Fruit fly (Drosophila melanogaster) whole organism, embryonic: Measurements from ENCODE around the gene fzy.

ENCODE experiments used
- Adf1 ChIP-seq: fragments of 200-800 bp; sonication (Bioruptor generic); IDR thresholded peaks from 2 replicates; pipeline ENCODE4 v1.3.6; 2022; ENCODE audit warnings: missing biosample characterization, missing genetic modification characterization
- Antp ChIP-seq: fragments of 200-800 bp; sonication (Bioruptor generic); optimal IDR thresholded peaks from 3 replicates; lab custom pipeline; 2016; ENCODE audit warnings: missing biosample characterization, missing genetic modification characterization
- B-H1 ChIP-seq: fragments of 200-800 bp; sonication (Bioruptor generic); IDR thresholded peaks from 3 replicates; pipeline ENCODE4 v1.3.6; 2022; ENCODE audit warnings: missing biosample characterization, missing genetic modification characterization
- CG10267 ChIP-seq: fragments of 200-800 bp; sonication (Bioruptor generic); optimal IDR thresholded peaks from 2 replicates; lab custom pipeline; 2018; ENCODE audit warnings: missing biosample characterization, mild to moderate bottlenecking, missing genetic modification characterization, moderate library complexity
- CG10321 ChIP-seq: fragments of 200-800 bp; sonication (Bioruptor generic); IDR thresholded peaks from 2 replicates; pipeline ENCODE4 v1.3.6; 2022; ENCODE audit warnings: missing biosample characterization, missing genetic modification characterization
- CG11723 ChIP-seq: fragments of 200-800 bp; sonication (Bioruptor generic); optimal IDR thresholded peaks from 2 replicates; lab custom pipeline; 2017; ENCODE audit warnings: missing biosample characterization, mild to moderate bottlenecking, missing genetic modification characterization
- CG14710 ChIP-seq: fragments of 200-800 bp; sonication (Bioruptor generic); optimal IDR thresholded peaks from 3 replicates; lab custom pipeline; 2019; ENCODE audit warnings: missing biosample characterization, mild to moderate bottlenecking, missing genetic modification characterization, moderate library complexity
- CG1529 ChIP-seq: fragments of 200-800 bp; sonication (Bioruptor generic); optimal IDR thresholded peaks from 3 replicates; lab custom pipeline; 2018; ENCODE audit warnings: missing biosample characterization, missing genetic modification characterization
- CG17612 ChIP-seq: fragments of 200-800 bp; sonication (Bioruptor generic); IDR thresholded peaks from 2 replicates; pipeline ENCODE4 v1.3.6; 2022; ENCODE audit warnings: missing biosample characterization, missing genetic modification characterization
- CG17912 ChIP-seq: fragments of 200-800 bp; sonication (Bioruptor generic); optimal IDR thresholded peaks from 2 replicates; lab custom pipeline; 2018; ENCODE audit warnings: missing biosample characterization, mild to moderate bottlenecking, missing genetic modification characterization
- CG2116 ChIP-seq: fragments of 200-800 bp; sonication (Bioruptor generic); optimal IDR thresholded peaks from 3 replicates; lab custom pipeline; 2018; ENCODE audit warnings: missing biosample characterization, mild to moderate bottlenecking, missing genetic modification characterization
- CG2889 ChIP-seq: fragments of 200-800 bp; sonication (Bioruptor generic); IDR thresholded peaks from 3 replicates; pipeline ENCODE4 v1.3.6; 2022; ENCODE audit warnings: missing biosample characterization, missing genetic modification characterization
- CG34422 ChIP-seq: fragments of 200-800 bp; sonication (Bioruptor generic); IDR thresholded peaks from 3 replicates; pipeline ENCODE4 v1.3.6; 2022; ENCODE audit warnings: missing biosample characterization, missing genetic modification characterization
- CG3847 ChIP-seq: fragments of 200-800 bp; sonication (Bioruptor generic); IDR thresholded peaks from 2 replicates; pipeline ENCODE4 v1.3.6; 2022; ENCODE audit warnings: missing biosample characterization, missing genetic modification characterization
- CG42726 ChIP-seq: fragments of 200-800 bp; sonication (Bioruptor generic); IDR thresholded peaks from 2 replicates; pipeline ENCODE4 v1.3.6; 2022; ENCODE audit warnings: missing biosample characterization, missing genetic modification characterization; ENCODE audit not compliant: partially characterized antibody
- CG4854 ChIP-seq: fragments of 200-800 bp; sonication (Bioruptor generic); optimal IDR thresholded peaks from 2 replicates; lab custom pipeline; 2016; ENCODE audit warnings: missing biosample characterization, missing genetic modification characterization, inconsistent platforms
- CG6854 ChIP-seq: fragments of 200-800 bp; sonication (Bioruptor generic); optimal IDR thresholded peaks from 3 replicates; lab custom pipeline; 2017; ENCODE audit warnings: missing biosample characterization, mild to moderate bottlenecking, missing genetic modification characterization
- CG7786 ChIP-seq: fragments of 200-800 bp; sonication (Bioruptor generic); optimal IDR thresholded peaks from 2 replicates; lab custom pipeline; 2016; ENCODE audit warnings: missing biosample characterization, missing genetic modification characterization
- CG9727 ChIP-seq: fragments of 200-800 bp; sonication (Bioruptor generic); optimal IDR thresholded peaks from 3 replicates; lab custom pipeline; 2017; ENCODE audit warnings: missing biosample characterization, mild to moderate bottlenecking, missing genetic modification characterization
- CG9876 ChIP-seq: fragments of 200-800 bp; sonication (Bioruptor generic); optimal IDR thresholded peaks from 2 replicates; lab custom pipeline; 2016; ENCODE audit warnings: missing biosample characterization, missing genetic modification characterization
- D19A ChIP-seq: fragments of 200-800 bp; optimal IDR thresholded peaks from 3 replicates; lab custom pipeline; 2019; ENCODE audit warnings: missing biosample characterization, mild to moderate bottlenecking, missing genetic modification characterization, moderate library complexity
- D19B ChIP-seq: fragments of 200-800 bp; sonication (Bioruptor generic); optimal IDR thresholded peaks from 2 replicates; lab custom pipeline; 2017; ENCODE audit warnings: missing biosample characterization, mild to moderate bottlenecking, missing genetic modification characterization
- Dad ChIP-seq: fragments of 200-800 bp; sonication (Bioruptor generic); optimal IDR thresholded peaks from 3 replicates; lab custom pipeline; 2016; ENCODE audit warnings: missing biosample characterization, missing genetic modification characterization
- HHEX ChIP-seq: fragments of 200-800 bp; sonication (Bioruptor generic); optimal IDR thresholded peaks from 3 replicates; lab custom pipeline; 2017; ENCODE audit warnings: missing biosample characterization, mild to moderate bottlenecking, missing genetic modification characterization, missing genetic modification reagents
- Hmr ChIP-seq: fragments of 200-800 bp; sonication (Bioruptor generic); optimal IDR thresholded peaks from 3 replicates; lab custom pipeline; 2017; ENCODE audit warnings: mild to moderate bottlenecking, missing biosample characterization, missing genetic modification reagents, missing genetic modification characterization
- Hr51 ChIP-seq, 2 experiments: fragments of 200-800 bp; sonication (Bioruptor generic); optimal IDR thresholded peaks; 2 replicates in 1 of 2; 3 replicates in 1 of 2; lab custom pipeline; 2016 to 2018; ENCODE audit warnings: missing biosample characterization in 2 of 2, missing genetic modification characterization in 2 of 2, mild to moderate bottlenecking in 1 of 2, moderate library complexity in 1 of 2
- MTF-1 ChIP-seq: fragments of 200-800 bp; sonication (Bioruptor generic); optimal IDR thresholded peaks from 2 replicates; lab custom pipeline; 2018; ENCODE audit warnings: missing biosample characterization, mild to moderate bottlenecking, missing genetic modification characterization, borderline replicate concordance
- Mad ChIP-seq: fragments of 200-800 bp; sonication (Bioruptor generic); optimal IDR thresholded peaks from 2 replicates; lab custom pipeline; 2016; ENCODE audit warnings: missing biosample characterization, missing genetic modification characterization
- NC2α ChIP-seq: fragments of 200-800 bp; sonication (Bioruptor generic); optimal IDR thresholded peaks from 2 replicates; lab custom pipeline; 2016; ENCODE audit warnings: missing biosample characterization, missing genetic modification characterization
- Six4 ChIP-seq: fragments of 200-800 bp; sonication (Bioruptor generic); optimal IDR thresholded peaks from 2 replicates; lab custom pipeline; 2016; ENCODE audit warnings: missing biosample characterization, missing genetic modification characterization
- Sry-δ ChIP-seq: fragments of 200-800 bp; sonication (Bioruptor generic); optimal IDR thresholded peaks from 2 replicates; lab custom pipeline; 2016; ENCODE audit warnings: missing biosample characterization, missing genetic modification characterization
- amos ChIP-seq: fragments of 200-800 bp; sonication (Bioruptor generic); IDR thresholded peaks from 2 replicates; pipeline ENCODE4 v1.3.6; 2022; ENCODE audit warnings: missing biosample characterization, missing genetic modification characterization; ENCODE audit not compliant: partially characterized antibody
- ase ChIP-seq: fragments of 200-800 bp; sonication (Bioruptor generic); IDR thresholded peaks from 3 replicates; pipeline ENCODE4 v1.3.6; 2022; ENCODE audit warnings: missing biosample characterization, missing genetic modification characterization
- bigmax ChIP-seq: fragments of 200-800 bp; sonication (Bioruptor generic); optimal IDR thresholded peaks from 2 replicates; lab custom pipeline; 2018; ENCODE audit warnings: missing biosample characterization, mild to moderate bottlenecking, missing genetic modification characterization
- cwo ChIP-seq: fragments of 200-800 bp; sonication (Bioruptor generic); optimal IDR thresholded peaks from 3 replicates; lab custom pipeline; 2017; ENCODE audit warnings: missing biosample characterization, missing genetic modification characterization, mild to moderate bottlenecking, moderate library complexity, missing genetic modification reagents
- dati ChIP-seq: fragments of 200-800 bp; sonication (Bioruptor generic); IDR thresholded peaks from 2 replicates; pipeline ENCODE4 v1.3.6; 2022; ENCODE audit warnings: missing biosample characterization, missing genetic modification characterization
- fd96Cb ChIP-seq: fragments of 200-800 bp; sonication (Bioruptor generic); optimal IDR thresholded peaks from 2 replicates; lab custom pipeline; 2018; ENCODE audit warnings: missing biosample characterization, mild to moderate bottlenecking, missing genetic modification characterization, moderate library complexity
- gcm2 ChIP-seq: fragments of 200-800 bp; sonication (Bioruptor generic); optimal IDR thresholded peaks from 2 replicates; lab custom pipeline; 2016; ENCODE audit warnings: missing biosample characterization, missing genetic modification characterization
- gem ChIP-seq: fragments of 200-800 bp; sonication (Bioruptor generic); optimal IDR thresholded peaks from 2 replicates; lab custom pipeline; 2019; ENCODE audit warnings: missing biosample characterization, mild to moderate bottlenecking, missing genetic modification characterization, moderate library complexity
- gsb-n ChIP-seq: fragments of 200-800 bp; sonication (Bioruptor generic); optimal IDR thresholded peaks from 3 replicates; lab custom pipeline; 2018; ENCODE audit warnings: missing biosample characterization, mild to moderate bottlenecking, missing genetic modification characterization
- gt ChIP-seq: fragments of 200-800 bp; sonication (Bioruptor generic); IDR thresholded peaks from 2 replicates; pipeline ENCODE4 v1.3.6; 2022; ENCODE audit warnings: missing biosample characterization, missing genetic modification characterization
- h ChIP-seq: fragments of >200 bp; optimal IDR thresholded peaks from 2 replicates; lab custom pipeline; 2017
- hth ChIP-seq: fragments of >200 bp; optimal IDR thresholded peaks from 2 replicates; lab custom pipeline; 2017; ENCODE audit warnings: inconsistent platforms
- maf-S ChIP-seq: fragments of 200-800 bp; sonication (Bioruptor generic); optimal IDR thresholded peaks from 2 replicates; lab custom pipeline; 2016; ENCODE audit warnings: missing biosample characterization, missing genetic modification characterization
- nmo ChIP-seq: fragments of 200-800 bp; sonication (Bioruptor generic); optimal IDR thresholded peaks from 2 replicates; lab custom pipeline; 2018; ENCODE audit warnings: missing biosample characterization, mild to moderate bottlenecking, missing genetic modification characterization, moderate library complexity
- phol ChIP-seq: fragments of 200-800 bp; sonication (Bioruptor generic); optimal IDR thresholded peaks from 3 replicates; lab custom pipeline; 2018; ENCODE audit warnings: missing biosample characterization, mild to moderate bottlenecking, missing genetic modification characterization, moderate library complexity
- schlank ChIP-seq: fragments of 200-800 bp; sonication (Bioruptor generic); optimal IDR thresholded peaks from 2 replicates; lab custom pipeline; 2018; ENCODE audit warnings: missing biosample characterization, mild to moderate bottlenecking, missing genetic modification characterization
- sna ChIP-seq: fragments of 200-800 bp; sonication (Bioruptor generic); IDR thresholded peaks from 2 replicates; pipeline ENCODE4 v1.3.6; 2022; ENCODE audit warnings: missing biosample characterization, missing genetic modification characterization; ENCODE audit not compliant: partially characterized antibody
- toy ChIP-seq: fragments of 200-800 bp; sonication (Bioruptor generic); IDR thresholded peaks from 2 replicates; pipeline ENCODE4 v1.3.6; 2022; ENCODE audit warnings: missing biosample characterization, missing genetic modification characterization
- vnd ChIP-seq: fragments of 200-800 bp; sonication (Bioruptor generic); IDR thresholded peaks from 3 replicates; pipeline ENCODE4 v1.3.6; 2022; ENCODE audit warnings: missing biosample characterization, missing genetic modification characterization; ENCODE audit not compliant: partially characterized antibody
- z ChIP-seq: fragments of 200-800 bp; sonication (Bioruptor generic); IDR thresholded peaks from 3 replicates; pipeline ENCODE4 v1.3.6; 2022; ENCODE audit warnings: missing biosample characterization, missing genetic modification characterization
- zfh2 ChIP-seq: fragments of 200-800 bp; sonication (Bioruptor generic); optimal IDR thresholded peaks from 2 replicates; lab custom pipeline; 2016; ENCODE audit warnings: missing biosample characterization, missing genetic modification characterization

fzy gene

DNA sequence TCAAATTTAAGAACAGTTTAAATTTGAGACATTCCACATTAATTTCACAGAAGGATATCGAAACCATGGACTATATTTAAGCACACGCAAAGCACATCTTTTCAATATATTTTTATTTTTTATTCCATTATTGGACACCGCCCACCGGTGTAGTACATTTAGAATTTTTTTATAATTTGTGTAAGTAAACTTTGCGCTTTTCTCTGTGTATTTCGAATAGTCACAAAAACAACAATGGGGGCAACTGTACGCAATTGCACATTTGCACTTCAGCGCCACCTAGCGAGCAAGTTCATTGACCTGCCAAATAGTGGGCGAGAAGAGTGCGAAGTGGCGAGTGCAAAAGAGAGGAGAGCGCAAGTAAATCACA lies 35.0 kb upstream of the fzy start (continued):
- TF ChIP-seq gsb-n (peak; percentile 2), CG1529 (GFP tag; lab: Kevin White, UChicago) (peak; percentile 34), B-H1 (peak; percentile 29; the same call in 1 of the 3 replicates), CG4854 (peak; percentile 33), CG2116 (GFP tag; lab: Kevin White, UChicago) (peak; percentile 5), CG9727 (GFP tag; lab: Kevin White, UChicago) (peak; percentile 63), NC2α (no peak), gcm2 (GFP tag; lab: Kevin White, UChicago) (no peak), Six4 (no peak), hth (lab: Kevin White, UChicago) (no peak), MTF-1 (GFP tag; lab: Kevin White, UChicago) (no peak), amos (GFP tag; lab: Robert Waterston, UW) (no peak), Dad (GFP tag; lab: Kevin White, UChicago) (peak; percentile 39), zfh2 (GFP tag; lab: Kevin White, UChicago) (peak; percentile 30), CG17612 (no peak), CG10321 (GFP tag; lab: Robert Waterston, UW) (no peak), CG14710 (tag; lab: Kevin White, UChicago) (peak; percentile 11), gt (GFP tag; lab: Robert Waterston, UW) (no peak), sna (no peak), maf-S (GFP tag; lab: Kevin White, UChicago) (no peak), dati (GFP tag; lab: Robert Waterston, UW) (no peak), HHEX (GFP tag; lab: Kevin White, UChicago) (peak; percentile 63), CG10267 (tag; lab: Kevin White, UChicago) (peak; percentile 36), cwo (GFP tag; lab: Kevin White, UChicago) (peak; percentile 68), vnd (GFP tag; lab: Robert Waterston, UW) (no peak), Hr51 (GFP tag; optimal IDR thresholded peaks at IDR 0.05; lab: Kevin White, UChicago) (peak in 1 of 2 experiments; percentile 70), CG9876 (GFP tag; lab: Kevin White, UChicago) (no peak), bigmax (GFP tag; lab: Kevin White, UChicago) (no peak), CG7786 (GFP tag; lab: Kevin White, UChicago) (peak; percentile 18), schlank (tag; lab: Kevin White, UChicago) (no peak), CG11723 (GFP tag; lab: Kevin White, UChicago) (peak; percentile 22), CG6854 (peak; percentile 45), D19B (peak; percentile 36), CG3847 (no peak; the same call in 1 of the 2 replicates), Hmr (GFP tag; lab: Kevin White, UChicago) (peak; percentile 75), Antp (GFP tag; lab: Kevin White, UChicago) (no peak), gem (tag; lab: Kevin White, UChicago) (peak; percentile 72), z (GFP tag; lab: Robert Waterston, UW) (no peak), CG2889 (GFP tag; lab: Robert Waterston, UW) (no peak), nmo (peak; percentile 53), fd96Cb (peak; percentile 38), CG42726 (GFP tag; lab: Robert Waterston, UW) (no peak), CG34422 (0 out of 3 replicates have a peak, but pooled peaks have one; percentile 48), D19A (tag; lab: Kevin White, UChicago) (peak; percentile 42), Mad (GFP tag; lab: Kevin White, UChicago) (peak; percentile 13), h (no peak), Adf1 (GFP tag; lab: Robert Waterston, UW) (no peak), ase (no peak), phol (tag; lab: Kevin White, UChicago) (peak; percentile 63), Sry-δ (GFP tag; lab: Kevin White, UChicago) (no peak), CG17912 (no peak), toy (GFP tag; lab: Robert Waterston, UW) (no peak)
